Worm (Caenorhabditis elegans): ENCODE data around the gene ZK546.5.

The ZK546.5 gene

DNA sequence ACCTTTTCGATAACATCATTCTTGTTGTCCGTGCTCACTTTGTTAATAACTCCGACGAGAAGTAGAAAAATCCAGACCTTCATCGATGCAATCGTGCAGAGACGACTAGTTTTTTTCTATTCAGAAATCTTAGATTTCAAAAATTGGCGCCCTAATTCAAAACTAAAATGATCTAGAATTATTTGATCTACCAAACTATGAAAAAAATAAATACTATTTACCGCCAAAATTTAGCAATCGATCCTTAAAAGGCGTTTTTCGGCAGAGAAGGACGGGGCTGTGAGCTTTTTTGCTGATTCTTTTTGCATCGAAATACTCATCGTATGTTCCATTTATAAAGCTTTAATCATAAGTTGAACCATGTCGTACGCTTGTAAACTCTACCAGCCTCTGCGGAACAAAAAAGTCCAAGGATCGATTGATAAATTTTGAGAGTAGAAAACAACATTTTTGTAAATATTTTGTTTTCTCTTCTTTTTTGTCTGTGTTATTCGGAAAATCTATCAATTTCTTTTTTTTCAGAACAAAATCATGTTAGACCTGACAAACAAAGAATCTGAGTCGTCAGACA is 13.8 kb downstream of the ZK546.5 start, which contains the start of the genes try-1 and zyg-12:
Gene try-1, minus strand, starts transcription at position 148 of the 571 bp plus-strand sequence.
Gene zyg-12, plus strand, starts transcription at position 521 of the 571 bp plus-strand sequence.
- TF ChIP-seq unc-62 (GFP tag; optimal IDR thresholded peaks at IDR 0.05), result no peak

DNA sequence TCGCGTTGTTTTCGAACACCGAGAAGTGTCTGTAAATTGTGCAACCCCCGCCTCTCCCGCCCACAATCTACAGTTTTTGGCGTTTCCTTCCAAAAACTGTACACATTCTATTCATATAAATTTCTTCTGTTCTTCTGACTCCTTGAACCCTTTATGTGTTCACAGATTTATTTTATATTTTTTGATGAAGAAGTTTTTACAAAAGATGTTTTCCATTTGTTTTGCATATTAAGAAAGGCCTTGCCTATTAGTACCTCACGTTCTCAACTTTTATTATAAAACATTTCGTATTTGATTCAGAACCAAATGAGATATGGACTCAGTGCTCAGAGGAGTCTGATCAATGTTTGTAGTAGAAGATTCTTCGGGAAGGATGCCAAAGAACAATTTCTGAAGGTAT is 17.7 kb downstream of the ZK546.5 start, which contains the start of gene ndx-3:
Gene ndx-3, plus strand, starts transcription at position 301 of the 400 bp plus-strand sequence.
- TF ChIP-seq unc-62 (GFP tag; optimal IDR thresholded peaks at IDR 0.05), result no peak

ce11 chrII:4954099-4954959 is 18.7 kb downstream of the ZK546.5 start:
- no peak for TF ChIP-seq unc-62 (GFP tag; optimal IDR thresholded peaks at IDR 0.05)

DNA sequence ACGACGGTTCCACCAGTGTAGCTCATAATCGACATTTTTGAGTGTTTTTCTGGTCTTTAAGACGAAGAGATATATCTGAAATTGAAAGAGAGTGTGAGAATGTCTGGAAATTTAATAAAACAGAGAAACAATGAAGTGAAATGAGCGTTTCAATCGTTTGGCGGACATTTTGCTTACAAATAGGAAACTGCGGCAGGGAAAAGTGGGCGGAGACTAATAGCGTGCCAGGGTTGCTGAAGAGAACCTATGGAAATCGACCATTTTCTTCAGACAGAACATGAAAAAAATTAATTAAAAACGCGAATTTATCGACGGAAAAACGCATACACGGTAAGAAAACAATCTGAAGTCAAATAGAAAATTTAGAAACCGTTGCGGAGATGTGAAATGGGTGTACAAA is 19.7 kb downstream of the ZK546.5 start, which contains the start of gene pbs-3:
Gene pbs-3, minus strand, starts transcription at position 75 of the 400 bp plus-strand sequence.
- no peak for TF ChIP-seq unc-62 (GFP tag; optimal IDR thresholded peaks at IDR 0.05)

DNA sequence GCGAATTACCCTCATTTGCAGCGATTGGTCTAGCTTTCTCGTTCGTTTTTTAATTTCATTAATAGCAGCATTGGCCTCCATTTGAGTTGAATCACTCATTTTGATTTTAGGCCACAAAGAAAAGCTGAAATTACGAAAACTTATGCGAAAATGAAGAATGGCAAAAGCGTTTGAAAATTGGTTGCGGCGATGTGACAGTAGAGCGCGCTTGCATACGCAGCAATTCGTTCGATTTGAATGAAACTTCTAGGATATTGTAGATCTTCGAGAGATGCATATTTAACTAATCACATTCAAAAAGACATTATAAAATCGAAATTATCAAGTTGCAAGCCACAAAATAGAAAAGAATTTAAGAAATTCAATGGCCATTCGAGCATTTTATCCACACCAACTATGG is 24.1 kb downstream of the ZK546.5 start, which contains the start of gene ulp-2:
Gene ulp-2, minus strand, starts transcription at position 158 of the 400 bp plus-strand sequence.
- TF ChIP-seq unc-62 (GFP tag; optimal IDR thresholded peaks at IDR 0.05), result no peak

DNA sequence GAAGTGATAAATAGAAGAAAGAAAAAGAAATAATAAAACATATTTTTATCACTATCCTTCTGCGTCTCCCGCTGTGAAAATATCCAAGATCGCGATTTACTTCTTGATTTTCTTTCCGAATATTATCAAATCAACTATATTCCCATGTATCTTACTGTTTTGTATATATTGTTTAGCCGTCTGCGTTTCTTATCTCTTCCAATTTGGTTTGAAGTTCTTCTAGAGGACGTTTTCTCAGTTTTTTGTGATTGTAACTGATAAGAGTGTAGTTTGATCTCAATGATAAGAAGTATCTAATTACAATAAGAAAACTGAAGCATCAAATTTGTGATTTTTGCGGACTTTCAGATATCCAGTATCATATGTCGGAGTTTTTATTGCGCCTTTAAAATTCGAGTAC is 25.1 kb downstream of the ZK546.5 start:
- no peak for TF ChIP-seq unc-62 (GFP tag; optimal IDR thresholded peaks at IDR 0.05)

DNA sequence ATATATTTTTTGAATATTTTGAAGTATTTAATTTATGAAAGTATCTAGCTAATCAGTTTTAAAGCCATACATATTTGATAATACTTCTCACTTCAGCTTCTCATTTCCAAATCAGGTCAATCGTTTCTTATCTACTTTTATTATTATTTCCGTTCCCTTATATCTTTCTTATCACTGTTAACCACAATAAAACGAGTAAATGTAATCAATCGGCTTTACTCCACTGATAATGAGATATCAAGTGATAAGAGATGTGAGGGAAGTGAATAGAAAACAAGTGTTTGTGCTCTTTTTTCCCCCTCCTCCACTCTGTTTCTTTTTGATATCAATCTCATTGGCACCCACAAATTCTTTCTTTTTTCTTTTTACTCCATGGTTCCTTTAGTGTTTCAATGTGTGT is 31.0 kb downstream of the ZK546.5 start:
- TF ChIP-seq unc-62 (GFP tag; optimal IDR thresholded peaks at IDR 0.05), result no peak

- TF ChIP-seq unc-62 (GFP tag; optimal IDR thresholded peaks at IDR 0.05), result no peak
Measured at ce11 chrII:4967636-4968035, 32.0 kb downstream of the ZK546.5 start.

ce11 chrII:4968863-4969262 is 33.2 kb downstream of the ZK546.5 start, which contains the start of gene shc-2:
TSS of gene shc-2 (plus strand) at chrII:4969163.
- no peak for TF ChIP-seq unc-62 (GFP tag; optimal IDR thresholded peaks at IDR 0.05)

DNA sequence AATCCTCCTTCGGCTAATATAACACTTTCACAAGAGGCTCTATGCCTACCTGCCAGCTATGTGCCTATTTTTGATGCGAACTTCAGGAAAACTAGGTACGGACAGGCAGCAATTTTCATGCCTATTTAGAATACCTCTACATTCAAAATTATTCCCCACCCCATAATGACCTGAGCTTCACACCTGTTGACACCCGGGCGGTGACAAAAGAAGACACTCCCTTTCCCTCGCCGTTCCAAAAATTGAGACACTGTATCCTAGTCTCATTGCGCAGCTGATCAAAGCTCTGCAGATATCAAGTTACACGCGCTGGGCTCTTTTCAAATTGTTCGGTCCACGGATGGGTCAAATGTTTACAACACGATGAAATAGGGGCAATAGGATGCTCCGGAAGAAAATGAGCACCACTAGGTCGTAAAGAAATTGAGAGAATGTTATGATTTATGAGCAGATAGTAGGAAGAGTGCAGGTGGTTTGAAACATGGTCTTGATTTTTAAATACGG is 38.9 kb downstream of the ZK546.5 start:
- TF ChIP-seq unc-62 (GFP tag; optimal IDR thresholded peaks at IDR 0.05), result no peak

DNA sequence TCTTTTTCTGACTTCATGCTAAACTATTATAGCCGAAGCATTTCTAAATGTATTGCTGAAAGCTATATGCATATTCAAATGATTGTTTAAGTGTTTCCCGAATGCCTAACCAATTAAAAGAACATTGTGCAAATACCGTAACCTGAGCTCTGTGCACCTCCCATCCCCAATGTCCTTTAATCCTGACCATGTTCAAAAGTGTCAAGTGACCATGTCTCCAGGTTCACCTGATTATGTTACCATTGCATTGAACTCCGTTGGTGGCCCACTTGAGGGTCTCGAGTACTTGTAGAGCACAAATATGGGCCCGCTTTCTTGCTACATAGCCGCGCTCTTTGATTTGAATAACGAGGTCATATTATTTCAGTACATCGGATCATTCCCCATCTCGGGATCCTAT is 39.7 kb downstream of the ZK546.5 start:
- no peak for TF ChIP-seq unc-62 (GFP tag; optimal IDR thresholded peaks at IDR 0.05)

ce11 chrII:4981682-4982404 is 46.2 kb downstream of the ZK546.5 start:
- TF ChIP-seq unc-62 (GFP tag; optimal IDR thresholded peaks at IDR 0.05), result no peak

- TF ChIP-seq unc-62 (GFP tag; optimal IDR thresholded peaks at IDR 0.05), result no peak
Measured at ce11 chrII:4984151-4984550, 48.5 kb downstream of the ZK546.5 start.

DNA sequence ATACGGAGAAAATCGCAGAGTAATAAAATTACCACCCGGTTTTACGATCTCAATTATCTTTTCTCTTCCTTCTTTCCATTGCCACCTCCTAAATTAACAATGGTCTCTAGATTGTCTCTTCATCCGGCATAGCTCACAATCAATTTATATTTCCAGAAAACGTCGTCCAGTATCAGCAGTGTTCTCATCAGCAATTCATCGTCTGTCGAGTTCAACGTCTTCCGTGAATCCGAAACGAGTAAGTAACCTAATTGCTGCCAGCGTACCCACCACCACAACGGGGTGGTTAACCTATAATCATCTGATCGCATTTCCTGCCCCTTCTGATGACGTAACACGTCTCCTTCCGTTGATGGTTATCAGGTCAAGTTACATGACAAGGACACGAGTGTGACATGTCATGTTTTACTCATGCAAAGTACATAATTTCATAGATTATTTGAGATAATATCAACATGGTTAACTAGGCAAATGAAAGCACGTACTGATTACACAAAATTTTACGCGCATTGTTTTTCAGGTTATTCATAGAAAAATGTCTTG is 50.4 kb downstream of the ZK546.5 start:
- no peak for TF ChIP-seq unc-62 (GFP tag; optimal IDR thresholded peaks at IDR 0.05)

DNA sequence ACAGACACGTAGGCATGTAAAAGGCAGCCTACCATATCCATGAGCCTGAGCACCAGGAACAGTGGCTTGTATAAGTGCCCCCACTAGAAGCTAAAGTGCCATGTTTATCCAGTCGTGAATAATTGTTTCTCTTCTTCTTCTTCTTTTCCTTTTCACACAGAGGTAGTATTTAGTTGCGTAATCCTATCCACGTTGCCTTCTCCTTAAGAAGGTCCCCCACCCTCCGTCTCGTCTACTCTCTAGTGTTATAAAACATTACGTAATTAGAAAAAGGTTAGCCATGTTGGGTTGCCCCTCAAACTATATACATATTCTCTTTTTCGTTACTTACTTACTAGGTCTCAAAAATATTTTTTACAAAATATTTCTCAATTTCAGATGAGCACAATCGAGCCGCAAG is 51.0 kb downstream of the ZK546.5 start:
- TF ChIP-seq unc-62 (GFP tag; optimal IDR thresholded peaks at IDR 0.05), result no peak

- no peak for TF ChIP-seq unc-62 (GFP tag; optimal IDR thresholded peaks at IDR 0.05)
Measured at ce11 chrII:4987257-4987656, 51.6 kb downstream of the ZK546.5 start.

Data from whole organism, dauer.